Worm (Caenorhabditis elegans) whole organism, late embryonic: ENCODE measurements around the gene lir-1.

ENCODE experiments used
- ahr-1 ChIP-seq: sonication (generic microtip); optimal IDR thresholded peaks from 2 replicates; lab custom pipeline; 2016; ENCODE audit warnings: missing genetic modification characterization, missing compliant biosample characterization
- dve-1 ChIP-seq: sonication (generic microtip); optimal IDR thresholded peaks from 2 replicates; lab custom pipeline; 2017; ENCODE audit warnings: antibody characterized with exemption, mild to moderate bottlenecking, missing genetic modification characterization, missing compliant biosample characterization
- elt-2 ChIP-seq: sonication (generic microtip); optimal IDR thresholded peaks from 2 replicates; lab custom pipeline; 2016; ENCODE audit warnings: missing genetic modification reagents, missing genetic modification characterization, missing compliant biosample characterization
- fkh-6 ChIP-seq: sonication (generic microtip); optimal IDR thresholded peaks from 2 replicates; lab custom pipeline; 2016; ENCODE audit warnings: missing genetic modification characterization, missing compliant biosample characterization
- lim-6 ChIP-seq: sonication (generic microtip); optimal IDR thresholded peaks from 2 replicates; lab custom pipeline; 2016; ENCODE audit warnings: missing genetic modification characterization, missing compliant biosample characterization
- pha-4 ChIP-seq: fragments of 150-350 bp; optimal IDR thresholded peaks from 2 replicates; lab custom pipeline; 2018; ENCODE audit warnings: missing biosample characterization, missing genetic modification reagents, missing genetic modification characterization
- pqm-1 ChIP-seq: sonication (generic microtip); optimal IDR thresholded peaks from 2 replicates; lab custom pipeline; 2016; ENCODE audit warnings: missing genetic modification characterization, missing compliant biosample characterization
- rnt-1 ChIP-seq: sonication (generic microtip); optimal IDR thresholded peaks from 2 replicates; lab custom pipeline; 2016; ENCODE audit warnings: missing genetic modification characterization, missing compliant biosample characterization
- unc-55 ChIP-seq: sonication (generic microtip); optimal IDR thresholded peaks from 2 replicates; lab custom pipeline; 2017; ENCODE audit warnings: missing biosample characterization, missing genetic modification reagents, missing genetic modification characterization

ce11 chrII:7623466-7623865 lies 48.3 kb upstream of the lir-1 start:
- TF ChIP-seq fkh-6 (tag; lab: Kevin White, UChicago) = no peak
- no peak for TF ChIP-seq pqm-1 (tag; lab: Kevin White, UChicago)
- TF ChIP-seq dve-1 (tag; lab: Kevin White, UChicago) = no peak
- TF ChIP-seq lim-6 (tag; lab: Kevin White, UChicago) = no peak
- TF ChIP-seq ahr-1 (tag; lab: Kevin White, UChicago) = no peak
- TF ChIP-seq pha-4 (tag; lab: Kevin White, UChicago) = no peak
- peak; percentile 14 for TF ChIP-seq elt-2
- peak; percentile 54 for TF ChIP-seq unc-55
- TF ChIP-seq rnt-1 = no peak
